Worm (Caenorhabditis elegans) whole organism, young adult: ENCODE results near the gene F22E5.13.
"Not testable (repeated sequence)": the region's sequence is repeated elsewhere in the genome, so short reads cannot be mapped to it uniquely, and the experiment has no call there.

ENCODE experiments used
- F22D6.2 ChIP-seq: sonication (generic microtip); optimal IDR thresholded peaks from 2 replicates; lab custom pipeline; 2016; ENCODE audit warnings: mild to moderate bottlenecking, missing genetic modification characterization, missing compliant biosample characterization
- F37B4.10 ChIP-seq: fragments of 200-800 bp; sonication (Bioruptor generic); IDR thresholded peaks from 2 replicates; pipeline ENCODE4 v1.3.6; 2022; ENCODE audit warnings: missing genetic modification characterization, missing compliant biosample characterization
- F39B2.1 ChIP-seq: fragments of 200-800 bp; sonication (Bioruptor generic); IDR thresholded peaks from 2 replicates; pipeline ENCODE4 v1.3.6; 2022; ENCODE audit warnings: missing genetic modification reagents, missing genetic modification characterization, missing compliant biosample characterization
- F52B5.7 ChIP-seq: sonication (generic microtip); optimal IDR thresholded peaks from 2 replicates; lab custom pipeline; 2016; ENCODE audit warnings: mild to moderate bottlenecking, missing genetic modification characterization, missing compliant biosample characterization
- F55B11.4 ChIP-seq: sonication (generic microtip); optimal IDR thresholded peaks from 2 replicates; lab custom pipeline; 2016; ENCODE audit warnings: missing compliant biosample characterization, missing genetic modification characterization, borderline replicate concordance; ENCODE audit not compliant: insufficient read depth
- F57C9.4 ChIP-seq: sonication (generic microtip); optimal IDR thresholded peaks from 2 replicates; lab custom pipeline; 2017; ENCODE audit warnings: mild to moderate bottlenecking, missing genetic modification characterization, missing compliant biosample characterization
- K11D2.4 ChIP-seq: fragments of 200-800 bp; sonication (Bioruptor generic); IDR thresholded peaks from 2 replicates; pipeline ENCODE4 v1.3.6; 2022; ENCODE audit warnings: missing genetic modification reagents, missing genetic modification characterization, missing compliant biosample characterization
- Y95B8A.8 ChIP-seq: fragments of 200-800 bp; sonication (Bioruptor generic); IDR thresholded peaks from 2 replicates; pipeline ENCODE4 v1.3.6; 2022; ENCODE audit warnings: missing genetic modification reagents, missing genetic modification characterization, missing compliant biosample characterization
- akir-1 ChIP-seq: fragments of 200-800 bp; sonication (Bioruptor generic); optimal IDR thresholded peaks from 2 replicates; lab custom pipeline; 2018; ENCODE audit warnings: mild to moderate bottlenecking, missing genetic modification characterization, moderate library complexity, missing compliant biosample characterization
- aptf-2 ChIP-seq: fragments of 200-800 bp; sonication (Bioruptor generic); conservative IDR thresholded peaks from 2 replicates; pipeline ENCODE4 v1.3.6; 2022; ENCODE audit warnings: missing genetic modification reagents, missing genetic modification characterization, missing compliant biosample characterization
- attf-3 ChIP-seq: fragments of 200-800 bp; sonication (Bioruptor generic); conservative IDR thresholded peaks from 2 replicates; pipeline ENCODE4 v1.3.6; 2022; ENCODE audit warnings: missing genetic modification reagents, missing genetic modification characterization, missing compliant biosample characterization
- bed-2 ChIP-seq: fragments of 200-800 bp; sonication (Bioruptor generic); IDR thresholded peaks from 2 replicates; pipeline ENCODE4 v1.3.6; 2022; ENCODE audit warnings: missing genetic modification reagents, missing genetic modification characterization, missing compliant biosample characterization
- cebp-1 ChIP-seq, 2 experiments: fragments of 200-800 bp in 1 of 2; sonication (Bioruptor generic) in 1 of 2; sonication (generic microtip) in 1 of 2; IDR thresholded peaks in 1 of 2; optimal IDR thresholded peaks in 1 of 2; 2 replicates each; pipeline versions ENCODE4 v1.3.6 to Lab custom; 2017 to 2022; ENCODE audit warnings: missing compliant biosample characterization in 2 of 2, missing genetic modification characterization in 2 of 2, mild to moderate bottlenecking in 1 of 2, missing genetic modification reagents in 1 of 2, moderate library complexity in 1 of 2
- ceh-27 ChIP-seq: fragments of 200-800 bp; sonication (Bioruptor generic); optimal IDR thresholded peaks from 2 replicates; lab custom pipeline; 2018; ENCODE audit warnings: mild to moderate bottlenecking, missing genetic modification characterization, moderate library complexity, missing compliant biosample characterization
- ceh-58 ChIP-seq: fragments of 200-800 bp; sonication (Bioruptor generic); IDR thresholded peaks from 2 replicates; pipeline ENCODE4 v1.3.6; 2022; ENCODE audit warnings: missing genetic modification characterization, missing compliant biosample characterization
- chd-7 ChIP-seq: sonication (generic microtip); optimal IDR thresholded peaks from 2 replicates; lab custom pipeline; 2016; ENCODE audit warnings: mild to moderate bottlenecking, missing genetic modification characterization, moderate library complexity, missing compliant biosample characterization
- die-1 ChIP-seq: sonication (generic microtip); optimal IDR thresholded peaks from 2 replicates; lab custom pipeline; 2016; ENCODE audit warnings: missing genotype, mild to moderate bottlenecking, missing genetic modification characterization, missing compliant biosample characterization
- dox-1 ChIP-seq: fragments of 200-800 bp; sonication (Bioruptor generic); IDR thresholded peaks from 2 replicates; pipeline ENCODE4 v1.3.6; 2022; ENCODE audit warnings: missing genetic modification reagents, missing genetic modification characterization, missing compliant biosample characterization
- dpff-1 ChIP-seq: sonication (generic microtip); optimal IDR thresholded peaks from 2 replicates; lab custom pipeline; 2017; ENCODE audit warnings: mild to moderate bottlenecking, missing genetic modification characterization, missing compliant biosample characterization
- dpl-1 ChIP-seq: fragments of 150-350 bp; optimal IDR thresholded peaks from 2 replicates; lab custom pipeline; 2014; ENCODE audit warnings: missing biosample characterization, missing genetic modification reagents, missing genetic modification characterization
- efl-1 ChIP-seq: fragments of 150-350 bp; optimal IDR thresholded peaks from 2 replicates; lab custom pipeline; 2014; ENCODE audit warnings: missing biosample characterization, missing genetic modification reagents, missing genetic modification characterization
- ekl-4 ChIP-seq: fragments of 200-800 bp; sonication (Bioruptor generic); IDR thresholded peaks from 2 replicates; pipeline ENCODE4 v1.3.6; 2022; ENCODE audit warnings: missing genetic modification reagents, missing genetic modification characterization, missing compliant biosample characterization
- gei-17 ChIP-seq: fragments of 200-800 bp; sonication (Bioruptor generic); optimal IDR thresholded peaks from 2 replicates; lab custom pipeline; 2018; ENCODE audit warnings: mild to moderate bottlenecking, missing genetic modification characterization, missing compliant biosample characterization
- him-1 ChIP-seq: sonication (generic microtip); optimal IDR thresholded peaks from 2 replicates; lab custom pipeline; 2016; ENCODE audit warnings: missing genotype, missing genetic modification reagents, missing genetic modification characterization, missing compliant biosample characterization
- hmg-20 ChIP-seq: fragments of 200-800 bp; sonication (Bioruptor generic); IDR thresholded peaks from 2 replicates; pipeline ENCODE4 v1.3.6; 2022; ENCODE audit warnings: missing genetic modification reagents, missing genetic modification characterization, missing compliant biosample characterization
- hrde-1 ChIP-seq: sonication (generic microtip); optimal IDR thresholded peaks from 2 replicates; lab custom pipeline; 2016; ENCODE audit warnings: missing genetic modification characterization, mild to moderate bottlenecking, missing compliant biosample characterization, moderate library complexity, missing genotype, missing genetic modification reagents, borderline replicate concordance
- lag-1 ChIP-seq: fragments of 200-800 bp; sonication (Bioruptor generic); IDR thresholded peaks from 2 replicates; pipeline ENCODE4 v1.3.6; 2022; ENCODE audit warnings: missing genetic modification reagents, missing genetic modification characterization, missing compliant biosample characterization
- lin-35 ChIP-seq, 3 experiments: fragments of 150-350 bp in 2 of 3; sonication (generic microtip) in 1 of 3; optimal IDR thresholded peaks; 2 replicates each; lab custom pipeline; 2014 to 2018; ENCODE audit warnings: missing biosample characterization in 3 of 3, missing genetic modification characterization in 3 of 3, missing genetic modification reagents in 3 of 3
- lin-40 ChIP-seq: sonication (generic microtip); optimal IDR thresholded peaks from 2 replicates; lab custom pipeline; 2016; ENCODE audit warnings: missing genetic modification characterization, mild to moderate bottlenecking, missing compliant biosample characterization, missing genotype, missing genetic modification reagents
- lin-54 ChIP-seq: fragments of 200-800 bp; sonication (Bioruptor generic); optimal IDR thresholded peaks from 2 replicates; lab custom pipeline; 2018; ENCODE audit warnings: mild to moderate bottlenecking, missing genetic modification characterization, missing compliant biosample characterization
- mcd-1 ChIP-seq: fragments of 200-800 bp; sonication (Bioruptor generic); IDR thresholded peaks from 2 replicates; pipeline ENCODE4 v1.3.6; 2022; ENCODE audit warnings: missing genetic modification reagents, missing genetic modification characterization, missing compliant biosample characterization
- nfya-1 ChIP-seq: sonication (generic microtip); optimal IDR thresholded peaks from 2 replicates; lab custom pipeline; 2017; ENCODE audit warnings: antibody characterized with exemption, missing compliant biosample characterization, missing genetic modification characterization, borderline replicate concordance; ENCODE audit not compliant: insufficient read depth
- pbrm-1 ChIP-seq: fragments of 200-800 bp; sonication (Bioruptor generic); IDR thresholded peaks from 2 replicates; pipeline ENCODE4 v1.3.6; 2022; ENCODE audit warnings: missing genetic modification reagents, missing genetic modification characterization, missing compliant biosample characterization
- sdz-38 ChIP-seq: sonication (generic microtip); optimal IDR thresholded peaks from 2 replicates; lab custom pipeline; 2016; ENCODE audit warnings: missing genotype, missing genetic modification characterization, missing compliant biosample characterization
- sptf-2 ChIP-seq: fragments of 200-800 bp; sonication (Bioruptor generic); optimal IDR thresholded peaks from 2 replicates; lab custom pipeline; 2018; ENCODE audit warnings: mild to moderate bottlenecking, missing genetic modification characterization, missing compliant biosample characterization
- tlf-1 ChIP-seq: fragments of 200-800 bp; sonication (Bioruptor generic); optimal IDR thresholded peaks from 2 replicates; lab custom pipeline; 2018; ENCODE audit warnings: mild to moderate bottlenecking, missing genetic modification characterization, missing compliant biosample characterization
- ztf-25 ChIP-seq: fragments of 200-800 bp; sonication (Bioruptor generic); IDR thresholded peaks from 2 replicates; pipeline ENCODE4 v1.3.6; 2022; ENCODE audit warnings: missing genetic modification reagents, missing genetic modification characterization, missing compliant biosample characterization
- ztf-6 ChIP-seq: fragments of 200-800 bp; sonication (Bioruptor generic); IDR thresholded peaks from 2 replicates; pipeline ENCODE4 v1.3.6; 2022; ENCODE audit warnings: missing genetic modification reagents, missing genetic modification characterization, missing compliant biosample characterization

Gene F22E5.13

DNA sequence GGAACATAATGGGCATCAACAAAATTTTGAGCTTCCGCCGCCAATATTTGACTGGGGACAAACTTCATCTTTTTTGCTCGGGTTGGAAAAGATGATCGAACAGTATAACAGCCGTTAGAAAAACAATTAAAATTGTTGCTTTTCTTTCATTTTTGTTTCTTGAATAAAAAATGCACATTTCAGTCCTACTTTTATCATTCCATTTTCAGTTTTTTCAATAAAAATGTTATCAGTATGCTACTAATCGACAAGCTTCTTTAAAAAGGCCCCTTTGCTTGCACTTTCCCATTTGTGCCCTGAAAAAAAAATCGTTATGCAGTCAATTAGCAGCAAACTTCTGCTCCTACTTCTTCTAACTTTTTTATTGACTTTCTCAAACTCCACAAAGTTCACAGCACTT is 7.7 kb downstream of the F22E5.13 start, which contains the start of gene F22E5.7:
F22E5.7 (plus strand) TSS at position 301 of the 400 bp plus-strand sequence.
- TF ChIP-seq ceh-58 (GFP tag; lab: Robert Waterston, UW): no peak
- TF ChIP-seq cebp-1 (GFP tag; IDR thresholded peaks at IDR 0.05; lab: Robert Waterston, UW): no peak
- no peak for TF ChIP-seq cebp-1 (tag; optimal IDR thresholded peaks at IDR 0.05; lab: Kevin White, UChicago)
- TF ChIP-seq F57C9.4 (tag; lab: Kevin White, UChicago): no peak
- TF ChIP-seq K11D2.4: no peak
- TF ChIP-seq lin-40 (tag; lab: Kevin White, UChicago): no peak
- TF ChIP-seq, all 124 proteins: peak for 0

DNA sequence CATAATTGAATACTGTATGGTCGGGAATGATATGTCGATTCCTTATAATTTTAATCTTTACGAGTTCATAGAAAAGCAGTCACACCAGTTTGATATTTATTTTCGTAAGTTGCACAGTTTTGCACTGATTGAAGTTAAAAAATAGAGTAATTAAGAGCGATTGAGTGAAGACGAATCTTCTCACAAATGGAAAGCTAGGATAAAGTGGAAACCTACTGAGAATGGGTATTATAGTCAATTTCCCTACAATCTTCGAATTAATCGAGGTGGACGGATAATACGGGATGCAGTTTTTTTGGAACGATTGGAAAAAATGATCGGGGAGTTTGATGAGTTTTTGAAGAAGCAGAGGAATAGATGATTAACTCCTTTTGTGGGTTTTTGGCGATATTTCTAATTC is 8.5 kb downstream of the F22E5.13 start, which contains the start of gene F22E5.23:
F22E5.23 (plus strand) TSS at position 301 of the 400 bp plus-strand sequence.
- TF ChIP-seq tlf-1 (no peak), dox-1 (GFP tag; lab: Robert Waterston, UW) (no peak), nfya-1 (tag; lab: Kevin White, UChicago) (no peak), akir-1 (GFP tag; lab: Kevin White, UChicago) (no peak), sdz-38 (no peak), hmg-20 (GFP tag; lab: Robert Waterston, UW) (no peak), F22D6.2 (no peak), aptf-2 (GFP tag; lab: Robert Waterston, UW) (no peak), lin-35 (GFP tag; optimal IDR thresholded peaks at IDR 0.05; lab: Kevin White, UChicago) (no peak), ztf-6 (no peak), him-1 (tag; lab: Kevin White, UChicago) (no peak), attf-3 (GFP tag; lab: Robert Waterston, UW) (no peak), sptf-2 (GFP tag; lab: Kevin White, UChicago) (no peak), F37B4.10 (GFP tag; lab: Robert Waterston, UW) (no peak)

DNA sequence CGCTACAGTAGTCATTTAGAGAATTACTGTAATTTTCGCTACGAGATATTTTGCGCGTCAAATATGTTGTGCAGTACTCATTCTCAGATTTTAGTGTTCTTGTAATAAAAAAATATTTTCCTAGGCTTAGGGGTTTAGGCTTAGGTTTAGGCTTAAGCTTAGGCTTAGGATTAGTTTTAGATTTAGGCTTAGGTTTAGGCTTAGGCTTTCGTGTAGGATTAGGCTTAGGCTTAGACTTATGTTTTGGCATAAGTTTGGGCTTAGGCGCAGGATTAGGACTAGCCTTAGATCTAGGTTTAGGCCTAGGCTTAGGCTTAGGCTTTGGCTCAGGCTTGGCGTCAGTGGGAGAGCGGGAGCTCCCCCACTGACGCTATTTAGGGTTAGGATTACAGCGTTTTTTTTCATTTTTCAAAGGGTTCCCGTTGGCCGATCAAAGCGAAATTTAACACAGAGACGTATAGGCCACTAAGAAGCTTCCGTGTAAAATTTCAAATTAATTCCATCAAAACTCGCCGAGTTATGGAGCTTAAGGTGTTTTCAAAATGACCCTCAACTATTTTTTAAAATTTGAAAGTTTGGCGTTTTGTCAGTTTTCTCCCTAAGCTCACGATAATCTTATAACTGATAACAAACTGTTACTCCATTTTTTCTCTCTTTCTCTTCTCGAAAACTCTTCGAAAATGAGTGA is 9.9 kb downstream of the F22E5.13 start, which contains the start of gene F22E5.8:
F22E5.8 (plus strand) TSS at position 638 of the 688 bp plus-strand sequence.
- not testable (repeated sequence) for TF ChIP-seq ztf-25 (GFP tag; lab: Robert Waterston, UW); F52B5.7 (tag; lab: Kevin White, UChicago); ceh-27 (GFP tag; lab: Kevin White, UChicago)
- TF ChIP-seq, all 124 proteins: peak for 0; not testable (repeated sequence) for 124

DNA sequence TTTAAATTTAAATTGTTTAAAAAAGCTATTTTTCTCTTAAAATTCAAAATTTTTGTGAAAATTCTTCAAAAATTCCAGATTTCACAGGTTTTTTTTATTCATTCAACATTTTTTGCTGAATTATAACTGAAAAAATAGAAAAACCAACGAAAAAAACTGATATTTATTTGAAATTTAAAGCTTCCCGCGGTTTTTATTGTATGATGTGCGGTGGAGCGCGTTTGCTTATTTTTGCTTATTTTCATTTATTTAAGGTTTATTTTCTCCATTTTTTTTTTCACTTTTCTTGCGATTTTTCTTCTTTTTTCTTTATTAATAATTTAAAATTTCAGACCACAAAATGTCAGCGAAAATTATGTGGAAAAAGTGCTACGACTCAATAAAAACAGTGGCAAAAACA is 11.4 kb downstream of the F22E5.13 start, which contains the start of gene F22E5.9:
F22E5.9 (plus strand) TSS at position 327 of the 400 bp plus-strand sequence.
- TF ChIP-seq mcd-1: peak; percentile 85
- no peak for TF ChIP-seq pbrm-1 (GFP tag; lab: Robert Waterston, UW)
- no peak for TF ChIP-seq lag-1 (GFP tag; lab: Robert Waterston, UW)
- peak; percentile 54 for TF ChIP-seq dpl-1
- TF ChIP-seq dpff-1 (tag; lab: Kevin White, UChicago): no peak
- TF ChIP-seq efl-1 (GFP tag; lab: Kevin White, UChicago): peak; percentile 30
- TF ChIP-seq aptf-2 (GFP tag; lab: Robert Waterston, UW): no peak
- TF ChIP-seq lin-54 (GFP tag; lab: Kevin White, UChicago): peak; percentile 50
- TF ChIP-seq Y95B8A.8 (GFP tag; lab: Robert Waterston, UW): no peak
- TF ChIP-seq F22D6.2: no peak

DNA sequence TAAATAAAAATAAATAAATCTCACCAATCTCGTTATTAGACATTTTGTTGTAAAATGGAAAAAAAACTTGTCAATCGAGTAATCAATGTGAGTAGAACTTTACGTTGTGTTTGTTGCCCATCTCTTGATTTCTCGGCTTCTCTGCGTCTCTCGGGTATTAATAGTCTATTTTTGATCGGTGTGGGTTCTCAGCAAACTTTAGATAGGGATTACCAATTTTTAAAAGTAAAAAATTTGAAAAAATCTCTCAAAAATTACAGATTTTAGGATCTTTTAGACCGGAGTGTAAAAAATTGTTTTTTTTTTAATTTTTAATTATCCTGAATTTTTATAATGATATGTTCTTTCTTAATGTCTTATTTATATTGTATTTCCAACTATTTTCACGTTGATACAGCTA is 12.1 kb downstream of the F22E5.13 start, which contains the start of gene F22E5.21:
F22E5.21 (minus strand) TSS at position 101 of the 400 bp plus-strand sequence.
- no peak for TF ChIP-seq ekl-4 (GFP tag; lab: Robert Waterston, UW)
- no peak for TF ChIP-seq bed-2 (GFP tag; lab: Robert Waterston, UW)
- TF ChIP-seq F55B11.4 (tag; lab: Kevin White, UChicago): no peak
- no peak for TF ChIP-seq gei-17 (GFP tag; lab: Kevin White, UChicago)
- no peak for TF ChIP-seq lin-54 (GFP tag; lab: Kevin White, UChicago)
- TF ChIP-seq sdz-38: no peak
- no peak for TF ChIP-seq chd-7 (tag; lab: Kevin White, UChicago)
- no peak for TF ChIP-seq sptf-2 (GFP tag; lab: Kevin White, UChicago)
- TF ChIP-seq die-1: no peak
- TF ChIP-seq hrde-1 (tag; lab: Kevin White, UChicago): no peak
- TF ChIP-seq ztf-6: no peak
- TF ChIP-seq F39B2.1 (GFP tag; lab: Robert Waterston, UW): no peak
